Fruit fly (Drosophila melanogaster): ENCODE data around the gene tant.

DNA sequence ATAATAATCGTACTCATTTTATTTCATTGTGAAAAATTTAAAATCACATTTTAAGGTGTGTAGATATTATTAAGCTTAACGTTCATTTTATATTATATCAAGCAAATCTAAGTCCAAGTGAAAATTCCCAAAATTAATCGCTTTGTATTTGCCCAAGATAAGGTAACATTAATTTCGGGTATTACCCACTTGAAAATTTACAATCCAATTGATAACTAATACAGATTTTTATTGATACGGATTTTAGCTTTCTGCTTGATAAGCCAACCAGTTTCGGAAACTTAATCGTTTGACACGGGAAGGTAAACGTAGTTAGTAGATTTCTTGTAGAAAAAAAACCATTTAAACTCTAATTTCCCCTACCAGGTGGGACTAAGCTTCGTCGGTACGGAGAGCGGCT is 21.9 kb upstream of the tant start:
- TF ChIP-seq CG11902 (GFP tag; optimal IDR thresholded peaks at IDR 0.05) (no peak), CG6854 (GFP tag; optimal IDR thresholded peaks at IDR 0.05) (no peak), CG3919 (GFP tag; optimal IDR thresholded peaks at IDR 0.05) (no peak), CG16779 (tag; optimal IDR thresholded peaks at IDR 0.05) (no peak), CG10669 (GFP tag; optimal IDR thresholded peaks at IDR 0.05) (no peak), CG1621 (tag; optimal IDR thresholded peaks at IDR 0.05) (no peak), CG34406 (GFP tag; optimal IDR thresholded peaks at IDR 0.05) (no peak), esn (GFP tag; optimal IDR thresholded peaks at IDR 0.05) (no peak), CG8319 (GFP tag; optimal IDR thresholded peaks at IDR 0.05) (no peak), CG9139 (GFP tag; optimal IDR thresholded peaks at IDR 0.05) (no peak), CG6792 (GFP tag; optimal IDR thresholded peaks at IDR 0.05) (no peak), net (GFP tag; optimal IDR thresholded peaks at IDR 0.05) (no peak)
